Fruit fly (Drosophila melanogaster): Measurements from ENCODE around the gene CG6709.

DNA sequence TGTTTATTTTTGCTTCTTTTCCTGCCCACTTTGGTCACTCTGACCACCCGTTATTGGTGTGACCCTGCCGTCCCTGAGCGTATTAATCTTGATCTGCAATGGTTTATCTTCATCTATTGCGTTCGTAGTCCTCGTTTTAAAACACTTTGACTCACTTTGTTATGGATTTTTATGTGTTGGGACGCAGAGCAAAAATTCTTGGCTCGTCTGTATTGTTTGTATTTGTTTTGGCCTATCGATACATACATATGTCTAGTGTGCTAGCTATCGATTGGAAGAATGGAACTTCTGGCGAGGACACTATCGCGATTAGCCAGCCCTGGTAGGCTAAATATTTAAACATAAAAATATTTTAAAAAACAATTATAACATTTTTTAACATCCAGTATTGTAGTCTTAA, 34.9 kb downstream of the CG6709 start, which contains the start of gene CG10809:
- TF ChIP-seq Pif1A (GFP tag; optimal IDR thresholded peaks at IDR 0.05) (no peak), gl (tag; optimal IDR thresholded peaks at IDR 0.05) (no peak), CG9948 (tag; optimal IDR thresholded peaks at IDR 0.05) (no peak), CG4496 (GFP tag; IDR thresholded peaks at IDR 0.05) (no peak), CG12605 (GFP tag; IDR thresholded peaks at IDR 0.05) (no peak), CG8301 (tag; optimal IDR thresholded peaks at IDR 0.05) (no peak), EcR (GFP tag; optimal IDR thresholded peaks at IDR 0.05) (no peak), CG15710 (tag; optimal IDR thresholded peaks at IDR 0.05) (peak; percentile 2), CG8159 (tag; optimal IDR thresholded peaks at IDR 0.05) (peak; percentile 16), Ets98B (GFP tag; IDR thresholded peaks at IDR 0.05) (no peak), Snoo (tag; optimal IDR thresholded peaks at IDR 0.05) (no peak)
